Worm (Caenorhabditis elegans) whole organism, L1 larva: Measurements from ENCODE around the gene nadk-2.

Experiments used
- C16A3.4 ChIP-seq: fragments of 150-350 bp; optimal IDR thresholded peaks from 2 replicates; lab custom pipeline; 2014; ENCODE audit warnings: missing biosample characterization, missing genetic modification characterization
- C34B4.2 ChIP-seq: sonication (generic microtip); optimal IDR thresholded peaks from 2 replicates; lab custom pipeline; 2017; ENCODE audit warnings: mild to moderate bottlenecking, missing genetic modification characterization, missing compliant biosample characterization
- F16B12.6 ChIP-seq: fragments of 150-350 bp; optimal IDR thresholded peaks from 2 replicates; lab custom pipeline; 2014; ENCODE audit warnings: missing biosample characterization, missing genetic modification characterization
- Y116A8C.19 ChIP-seq: sonication (generic microtip); optimal IDR thresholded peaks from 2 replicates; lab custom pipeline; 2016; ENCODE audit warnings: missing compliant biosample characterization, missing genetic modification characterization, borderline replicate concordance
- alr-1 ChIP-seq: fragments of 200-800 bp; sonication (Bioruptor generic); optimal IDR thresholded peaks from 2 replicates; lab custom pipeline; 2018; ENCODE audit warnings: borderline replicate concordance, mild to moderate bottlenecking, missing genetic modification characterization, missing compliant biosample characterization
- aly-2 ChIP-seq: fragments of 150-350 bp; optimal IDR thresholded peaks from 2 replicates; lab custom pipeline; 2014; ENCODE audit warnings: missing biosample characterization, missing genetic modification characterization
- ama-1 ChIP-seq: fragments of 150-350 bp; optimal IDR thresholded peaks from 2 replicates; lab custom pipeline; 2014
- ceh-82 ChIP-seq, 3 experiments: fragments of 150-350 bp in 1 of 3; sonication (generic microtip) in 2 of 3; optimal IDR thresholded peaks; 2 replicates each; lab custom pipeline; 2014 to 2017; ENCODE audit warnings: missing biosample characterization in 3 of 3, missing genetic modification characterization in 3 of 3
- ces-1 ChIP-seq: fragments of 150-350 bp; optimal IDR thresholded peaks from 2 replicates; lab custom pipeline; 2014; ENCODE audit warnings: missing biosample characterization, missing genetic modification reagents, missing genetic modification characterization
- dpl-1 ChIP-seq, 3 experiments: fragments of 150-350 bp in 2 of 3; sonication (generic microtip) in 1 of 3; optimal IDR thresholded peaks; 2 replicates each; lab custom pipeline; 2014 to 2017; ENCODE audit warnings: missing biosample characterization in 3 of 3, missing genetic modification characterization in 3 of 3, missing genetic modification reagents in 3 of 3
- dsc-1 ChIP-seq: sonication (generic microtip); optimal IDR thresholded peaks from 2 replicates; lab custom pipeline; 2016; ENCODE audit warnings: mild to moderate bottlenecking, missing genetic modification characterization, missing compliant biosample characterization
- efl-1 ChIP-seq, 4 experiments: fragments of 150-350 bp; optimal IDR thresholded peaks in 3 of 4; peaks in 1 of 4; 1 replicate in 1 of 4; 2 replicates in 3 of 4; lab custom pipeline; 2014; ENCODE audit warnings: missing biosample characterization in 2 of 4, missing genetic modification characterization in 2 of 4, missing genetic modification reagents in 2 of 4
- efl-3 ChIP-seq: fragments of 200-800 bp; sonication (Bioruptor generic); optimal IDR thresholded peaks from 2 replicates; lab custom pipeline; 2018; ENCODE audit warnings: mild to moderate bottlenecking, missing genetic modification characterization, missing compliant biosample characterization
- egl-27 ChIP-seq, 2 experiments: fragments of 150-350 bp in 1 of 2; sonication (generic microtip); optimal IDR thresholded peaks; 3 replicates each; lab custom pipeline; 2017 to 2018; ENCODE audit warnings: missing biosample characterization in 2 of 2, missing genetic modification characterization in 2 of 2, missing genetic modification reagents in 2 of 2
- elt-2 ChIP-seq: sonication (generic microtip); optimal IDR thresholded peaks from 2 replicates; lab custom pipeline; 2016; ENCODE audit warnings: missing genetic modification characterization, mild to moderate bottlenecking, inconsistent platforms, missing compliant biosample characterization, missing genetic modification reagents
- ets-5 ChIP-seq: fragments of 200-800 bp; sonication (Bioruptor generic); IDR thresholded peaks from 2 replicates; pipeline ENCODE4 v1.3.6; 2022; ENCODE audit warnings: missing genetic modification characterization, missing compliant biosample characterization
- fos-1 ChIP-seq: fragments of 150-350 bp; optimal IDR thresholded peaks from 2 replicates; lab custom pipeline; 2014; ENCODE audit warnings: missing biosample characterization, missing genetic modification characterization
- hlh-17 ChIP-seq: fragments of 200-800 bp; sonication (Bioruptor generic); optimal IDR thresholded peaks from 2 replicates; lab custom pipeline; 2018; ENCODE audit warnings: missing genetic modification characterization, mild to moderate bottlenecking, missing compliant biosample characterization, moderate library complexity, borderline replicate concordance
- hpl-2 ChIP-seq: fragments of 150-350 bp; optimal IDR thresholded peaks from 2 replicates; lab custom pipeline; 2014; ENCODE audit warnings: missing biosample characterization, missing genetic modification reagents, missing genetic modification characterization
- jun-1 ChIP-seq: fragments of 150-350 bp; optimal IDR thresholded peaks from 2 replicates; lab custom pipeline; 2014; ENCODE audit warnings: missing biosample characterization, missing genetic modification reagents, missing genetic modification characterization
- lin-13 ChIP-seq: fragments of 150-350 bp; optimal IDR thresholded peaks from 2 replicates; lab custom pipeline; 2014; ENCODE audit warnings: missing biosample characterization, missing genetic modification reagents, missing genetic modification characterization
- lin-14 ChIP-seq: fragments of 200-800 bp; sonication (Bioruptor generic); optimal IDR thresholded peaks from 2 replicates; lab custom pipeline; 2018; ENCODE audit warnings: mild to moderate bottlenecking, missing genetic modification characterization, moderate library complexity, missing compliant biosample characterization
- lin-35 ChIP-seq, 2 experiments: fragments of 150-350 bp; optimal IDR thresholded peaks; 2 replicates each; lab custom pipeline; 2014; ENCODE audit warnings: missing biosample characterization in 2 of 2, missing genetic modification characterization in 2 of 2, missing genetic modification reagents in 2 of 2
- lir-3 ChIP-seq: sonication (generic microtip); optimal IDR thresholded peaks from 2 replicates; lab custom pipeline; 2016; ENCODE audit warnings: mild to moderate bottlenecking, missing genetic modification characterization, moderate library complexity, missing compliant biosample characterization; ENCODE audit not compliant: poor library complexity
- lsy-2 ChIP-seq, 2 experiments: fragments of 150-350 bp; optimal IDR thresholded peaks; 2 replicates each; lab custom pipeline; 2014; ENCODE audit warnings: missing biosample characterization in 2 of 2, missing genetic modification characterization in 2 of 2
- mab-9 ChIP-seq: fragments of 200-800 bp; sonication (Bioruptor generic); IDR thresholded peaks from 2 replicates; pipeline ENCODE4 v1.3.6; 2022; ENCODE audit warnings: missing genetic modification reagents, missing genetic modification characterization, missing compliant biosample characterization
- mef-2 ChIP-seq: fragments of 150-350 bp; optimal IDR thresholded peaks from 2 replicates; lab custom pipeline; 2014; ENCODE audit warnings: missing biosample characterization, missing genetic modification characterization
- mep-1 ChIP-seq: fragments of 150-350 bp; optimal IDR thresholded peaks from 2 replicates; lab custom pipeline; 2014; ENCODE audit warnings: missing biosample characterization, missing genetic modification characterization
- nhr-11 ChIP-seq: fragments of 150-350 bp; optimal IDR thresholded peaks from 2 replicates; lab custom pipeline; 2014; ENCODE audit warnings: missing biosample characterization, missing genetic modification characterization
- nhr-19 ChIP-seq: fragments of 200-800 bp; sonication (Bioruptor generic); conservative IDR thresholded peaks from 2 replicates; pipeline ENCODE4 v1.3.6; 2022; ENCODE audit warnings: missing genetic modification characterization, missing compliant biosample characterization
- nhr-28 ChIP-seq: fragments of 150-350 bp; optimal IDR thresholded peaks from 2 replicates; lab custom pipeline; 2014; ENCODE audit warnings: missing biosample characterization, missing genetic modification characterization
- nhr-47 ChIP-seq: sonication (generic microtip); optimal IDR thresholded peaks from 2 replicates; lab custom pipeline; 2016; ENCODE audit warnings: mild to moderate bottlenecking, missing genetic modification characterization, moderate library complexity, missing compliant biosample characterization
- nhr-84 ChIP-seq: sonication (generic microtip); optimal IDR thresholded peaks from 2 replicates; lab custom pipeline; 2017; ENCODE audit warnings: missing biosample characterization, missing genetic modification characterization
- nhr-85 ChIP-seq: sonication (generic microtip); peaks from one replicate; lab custom pipeline; 2016; ENCODE audit warnings: missing genetic modification characterization, inconsistent platforms, missing compliant biosample characterization
- skn-1 ChIP-seq: fragments of 150-350 bp; optimal IDR thresholded peaks from 2 replicates; lab custom pipeline; 2014; ENCODE audit warnings: missing biosample characterization, missing genetic modification characterization
- snpc-4 ChIP-seq: fragments of 150-350 bp; optimal IDR thresholded peaks from 2 replicates; lab custom pipeline; 2014; ENCODE audit warnings: missing biosample characterization, missing genetic modification characterization
- snu-23 ChIP-seq: sonication (generic microtip); optimal IDR thresholded peaks from 2 replicates; lab custom pipeline; 2016; ENCODE audit warnings: missing genetic modification characterization, missing compliant biosample characterization
- tbx-2 ChIP-seq: sonication (generic microtip); optimal IDR thresholded peaks from 2 replicates; lab custom pipeline; 2016; ENCODE audit warnings: missing genetic modification characterization, missing compliant biosample characterization
- unc-30 ChIP-seq: sonication (generic microtip); optimal IDR thresholded peaks from 2 replicates; lab custom pipeline; 2017; ENCODE audit warnings: missing biosample characterization, missing genetic modification characterization
- vab-15 ChIP-seq: sonication (generic microtip); optimal IDR thresholded peaks from 2 replicates; lab custom pipeline; 2017; ENCODE audit warnings: missing genotype, mild to moderate bottlenecking, missing genetic modification characterization, missing compliant biosample characterization
- zag-1 ChIP-seq: fragments of 150-350 bp; optimal IDR thresholded peaks from 2 replicates; lab custom pipeline; 2014; ENCODE audit warnings: missing biosample characterization, missing genetic modification characterization

nadk-2 gene

ce11 chrII:12008772-12009171 lies 40.6 kb upstream of the nadk-2 start, which contains the start of gene glb-29:
Gene glb-29, plus strand, starts transcription at chrII:12009072.
- TF ChIP-seq vab-15 (tag; lab: Kevin White, UChicago) (no peak), lin-35 (GFP tag; optimal IDR thresholded peaks at IDR 0.05; lab: Kevin White, UChicago) (no peak), egl-27 (tag; optimal IDR thresholded peaks at IDR 0.05; lab: Kevin White, UChicago) (no peak), lin-14 (no peak)

ce11 chrII:12023315-12023878 lies 26.0 kb upstream of the nadk-2 start, which contains the start of gene Y17G7B.12:
Gene Y17G7B.12, plus strand, starts transcription at chrII:12023861.
- TF ChIP-seq dpl-1 (GFP tag; optimal IDR thresholded peaks at IDR 0.05; lab: Kevin White, UChicago) (peak in 1 of 3 experiments; percentile 37), efl-1 (optimal IDR thresholded peaks at IDR 0.05; lab: Kevin White, UChicago) (peak; percentile 4 to 21), efl-1 (GFP tag; optimal IDR thresholded peaks at IDR 0.05 in 1 of 2; lab: Kevin White, UChicago) (peak; percentile 18 to 92), lsy-2 (tag; optimal IDR thresholded peaks at IDR 0.05; lab: Kevin White, UChicago) (peak; percentile 56 to 90), nhr-19 (no peak), skn-1 (tag; lab: Kevin White, UChicago) (peak; percentile 48), mep-1 (tag; lab: Kevin White, UChicago) (peak; percentile 22), lir-3 (tag; lab: Kevin White, UChicago) (no peak), alr-1 (tag; lab: Kevin White, UChicago) (no peak), lin-35 (GFP tag; optimal IDR thresholded peaks at IDR 0.05; lab: Kevin White, UChicago) (peak in 1 of 2 experiments; percentile 23), nhr-47 (tag; lab: Kevin White, UChicago) (no peak), snu-23 (GFP tag; lab: Kevin White, UChicago) (peak; percentile 5), F16B12.6 (tag; lab: Kevin White, UChicago) (peak; percentile 79), hpl-2 (GFP tag; lab: Kevin White, UChicago) (no peak), C16A3.4 (tag; lab: Kevin White, UChicago) (no peak)

- TF ChIP-seq elt-2 (tag; lab: Kevin White, UChicago) (peak; percentile 47), fos-1 (tag; lab: Kevin White, UChicago) (no peak), nhr-85 (tag; lab: Kevin White, UChicago) (no peak), aly-2 (tag; lab: Kevin White, UChicago) (no peak), efl-1 (optimal IDR thresholded peaks at IDR 0.05; lab: Kevin White, UChicago) (no peak), efl-1 (GFP tag; optimal IDR thresholded peaks at IDR 0.05 in 1 of 2; lab: Kevin White, UChicago) (peak in 1 of 2 experiments; percentile 34), mef-2 (no peak), mab-9 (GFP tag; lab: Robert Waterston, UW) (no peak), F16B12.6 (tag; lab: Kevin White, UChicago) (no peak)
Measured at ce11 chrII:12027697-12028245, 21.6 kb upstream of the nadk-2 start, which contains the start of gene Y17G7B.8. Gene Y17G7B.8, minus strand, starts transcription at chrII:12027747.

- TF ChIP-seq nhr-84 (tag; lab: Kevin White, UChicago) (no peak), elt-2 (tag; lab: Kevin White, UChicago) (no peak), jun-1 (tag; lab: Kevin White, UChicago) (no peak), ama-1 (no peak), ets-5 (GFP tag; lab: Robert Waterston, UW) (no peak), skn-1 (tag; lab: Kevin White, UChicago) (no peak), aly-2 (tag; lab: Kevin White, UChicago) (no peak), dsc-1 (tag; lab: Kevin White, UChicago) (no peak), nhr-19 (no peak), vab-15 (tag; lab: Kevin White, UChicago) (no peak), snpc-4 (tag; lab: Kevin White, UChicago) (no peak), hlh-17 (no peak), tbx-2 (tag; lab: Kevin White, UChicago) (no peak)
Measured at ce11 chrII:12028707-12029106, 20.7 kb upstream of the nadk-2 start.

ce11 chrII:12036075-12036474 lies 13.3 kb upstream of the nadk-2 start:
- no peak for TF ChIP-seq nhr-28 (tag; lab: Kevin White, UChicago)
- no peak for TF ChIP-seq nhr-84 (tag; lab: Kevin White, UChicago)
- no peak for TF ChIP-seq C34B4.2 (tag; lab: Kevin White, UChicago)
- TF ChIP-seq alr-1 (tag; lab: Kevin White, UChicago) = no peak
- no peak for TF ChIP-seq Y116A8C.19 (tag; lab: Kevin White, UChicago)
- no peak for TF ChIP-seq lin-13 (GFP tag; lab: Kevin White, UChicago)
- TF ChIP-seq ces-1 (GFP tag; lab: Kevin White, UChicago) = no peak
- TF ChIP-seq mab-9 (GFP tag; lab: Robert Waterston, UW) = no peak
- no peak for TF ChIP-seq egl-27 (tag; optimal IDR thresholded peaks at IDR 0.05; lab: Kevin White, UChicago)
- no peak for TF ChIP-seq lsy-2 (tag; optimal IDR thresholded peaks at IDR 0.05; lab: Kevin White, UChicago)
- no peak for TF ChIP-seq zag-1 (tag; lab: Kevin White, UChicago)
- TF ChIP-seq efl-3 = no peak
- no peak for TF ChIP-seq ceh-82 (tag; optimal IDR thresholded peaks at IDR 0.05; lab: Kevin White, UChicago)
- TF ChIP-seq unc-30 (tag; lab: Kevin White, UChicago) = no peak
- TF ChIP-seq nhr-11 = no peak
- TF ChIP-seq nhr-47 (tag; lab: Kevin White, UChicago) = no peak
- no peak for TF ChIP-seq ama-1
